Worm (Caenorhabditis elegans): ENCODE measurements around the gene C04C11.1.

The C04C11.1 gene

ce11 chrX:14063830-14064229 is 43.4 kb downstream of the C04C11.1 start (continued):
- peak; percentile 23 for TF ChIP-seq F57C9.4 (tag; optimal IDR thresholded peaks at IDR 0.05)
- TF ChIP-seq snpc-3.4 (tag; optimal IDR thresholded peaks at IDR 0.05): peak; percentile 89
- TF ChIP-seq attf-6 (GFP tag; IDR thresholded peaks at IDR 0.05): peak; percentile 69; the same call in 1 of the 2 replicates
- peak; percentile 96 for TF ChIP-seq egl-44 (GFP tag; IDR thresholded peaks at IDR 0.05)
- TF ChIP-seq let-526 (GFP tag; IDR thresholded peaks at IDR 0.05): peak; percentile 94
- TF ChIP-seq lin-54 (GFP tag; optimal IDR thresholded peaks at IDR 0.05): peak; percentile 74

ce11 chrX:14067641-14068040 is 47.3 kb downstream of the C04C11.1 start, which contains the start of gene lgc-21:
Gene lgc-21 (minus strand): TSS chrX:14067984.
- TF ChIP-seq efl-1 (GFP tag; optimal IDR thresholded peaks at IDR 0.05) (no peak), lin-26 (GFP tag; IDR thresholded peaks at IDR 0.05) (0 out of 2 replicates have a peak, but pooled peaks have one; percentile 13)

DNA sequence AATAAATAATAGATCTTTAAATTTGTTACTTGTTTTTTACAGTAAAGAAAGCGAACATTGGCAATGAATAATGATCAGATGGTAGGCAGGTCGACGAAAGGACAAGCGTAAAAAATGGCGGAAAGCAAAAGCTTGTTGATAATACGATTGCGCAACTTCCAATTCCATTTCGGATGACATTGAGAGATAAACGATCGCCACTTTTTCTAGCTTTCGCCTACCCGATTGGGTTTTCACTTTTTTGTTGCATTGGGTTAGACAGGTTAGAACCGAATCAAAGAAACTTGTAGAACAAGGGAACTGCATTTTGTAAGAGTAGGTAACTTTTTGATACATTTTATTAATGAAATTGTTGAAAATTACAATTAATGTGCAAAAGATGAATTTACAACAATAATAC is 49.1 kb downstream of the C04C11.1 start:
- no peak for TF ChIP-seq B0336.3 (GFP tag; IDR thresholded peaks at IDR 0.05)
- no peak for TF ChIP-seq mel-28 (tag; optimal IDR thresholded peaks at IDR 0.05; ENCODE audit: borderline replicate concordance)
- no peak for TF ChIP-seq egrh-3 (GFP tag; IDR thresholded peaks at IDR 0.05)

DNA sequence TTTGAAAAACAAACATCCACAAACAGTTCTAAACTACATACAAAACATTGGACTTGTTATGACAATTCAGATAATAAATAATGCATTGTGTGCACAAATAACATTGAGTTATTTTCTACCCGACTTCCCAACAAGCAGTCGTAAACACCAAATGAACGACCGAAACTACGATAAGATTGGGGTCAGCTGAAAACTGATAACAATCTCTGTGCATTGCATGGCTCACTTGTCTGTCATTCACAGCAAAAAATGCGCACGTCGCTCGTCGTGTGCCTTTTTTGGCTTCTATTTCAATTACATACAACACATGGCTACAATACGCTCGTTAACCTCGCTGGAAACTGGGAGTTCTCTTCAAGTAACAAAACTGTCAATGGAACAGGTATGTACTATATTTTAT is 50.6 kb downstream of the C04C11.1 start, which contains the start of gene C33G3.4:
C33G3.4 (plus strand) TSS at position 213 of the 400 bp plus-strand sequence.
- no peak for TF ChIP-seq madf-3 (GFP tag; IDR thresholded peaks at IDR 0.05)
- no peak for TF ChIP-seq lsl-1 (GFP tag; optimal IDR thresholded peaks at IDR 0.05)
- TF ChIP-seq nhr-27 (tag; optimal IDR thresholded peaks at IDR 0.05): no peak
- TF ChIP-seq nhr-80 (tag; optimal IDR thresholded peaks at IDR 0.05): peak; percentile 96
- no peak for TF ChIP-seq egrh-3 (GFP tag; IDR thresholded peaks at IDR 0.05)
- no peak for TF ChIP-seq K11D2.4 (GFP tag; IDR thresholded peaks at IDR 0.05)
- TF ChIP-seq ztf-22 (GFP tag; optimal IDR thresholded peaks at IDR 0.05): peak; percentile 71
- TF ChIP-seq snpc-4 (GFP tag; optimal IDR thresholded peaks at IDR 0.05): no peak
- TF ChIP-seq snpc-4 (tag; optimal IDR thresholded peaks at IDR 0.05): peak in 1 of 4 experiments; percentile 57
- TF ChIP-seq atf-7 (tag; optimal IDR thresholded peaks at IDR 0.05): peak; percentile 39
- no peak for TF ChIP-seq rcor-1 (GFP tag; IDR thresholded peaks at IDR 0.05)
- peak; percentile 3 for TF ChIP-seq attf-5 (GFP tag; optimal IDR thresholded peaks at IDR 0.05)
- peak; percentile 38 for TF ChIP-seq tbp1 (GFP tag; optimal IDR thresholded peaks at IDR 0.05)
- peak; percentile 50 for TF ChIP-seq unc-62 (GFP tag; optimal IDR thresholded peaks at IDR 0.05)
- no peak for TF ChIP-seq ceh-91 (GFP tag; IDR thresholded peaks at IDR 0.05)
- TF ChIP-seq dox-1 (GFP tag; IDR thresholded peaks at IDR 0.05): peak; percentile 56
- peak; percentile 53 to 58 for TF ChIP-seq let-607 (tag; optimal IDR thresholded peaks at IDR 0.05)
- peak; percentile 70; the same call in 1 of the 2 replicates for TF ChIP-seq nfyb-1 (GFP tag; IDR thresholded peaks at IDR 0.05)
- TF ChIP-seq Y53G8AR.9 (GFP tag; conservative IDR thresholded peaks at IDR 0.05): 0 out of 2 replicates have a peak, but pooled peaks have one; percentile 34

All from whole organism, young adult.